Worm (Caenorhabditis elegans) whole organism, L4 larva: ENCODE results near the gene clec-151.

ENCODE experiments used
- F37D6.2 ChIP-seq: sonication (generic microtip); optimal IDR thresholded peaks from 2 replicates; lab custom pipeline; 2016; ENCODE audit warnings: mild to moderate bottlenecking, missing genetic modification characterization, missing compliant biosample characterization
- T20F7.1 ChIP-seq: fragments of 200-800 bp; sonication (Bioruptor generic); optimal IDR thresholded peaks from 2 replicates; lab custom pipeline; 2018; ENCODE audit warnings: mild to moderate bottlenecking, missing genetic modification characterization, missing compliant biosample characterization
- Y48G9A.11 ChIP-seq: fragments of 200-800 bp; sonication (Bioruptor generic); IDR thresholded peaks from 2 replicates; pipeline ENCODE4 v1.3.6; 2022; ENCODE audit warnings: missing genetic modification reagents, missing genetic modification characterization, missing compliant biosample characterization
- aha-1 ChIP-seq: fragments of 150-350 bp; peaks from one replicate; lab custom pipeline; 2014; ENCODE audit warnings: missing biosample characterization, missing genetic modification characterization
- ceh-28 ChIP-seq: fragments of 150-350 bp; optimal IDR thresholded peaks from 2 replicates; lab custom pipeline; 2014; ENCODE audit warnings: missing biosample characterization, missing genetic modification reagents, missing genetic modification characterization
- ceh-62 ChIP-seq: sonication (generic microtip); optimal IDR thresholded peaks from 2 replicates; lab custom pipeline; 2017; ENCODE audit warnings: missing biosample characterization, missing genetic modification characterization
- daf-19 ChIP-seq: fragments of 200-800 bp; sonication (Bioruptor generic); conservative IDR thresholded peaks from 2 replicates; pipeline ENCODE4 v1.3.6; 2022; ENCODE audit warnings: missing genetic modification characterization, missing compliant biosample characterization
- dmd-6 ChIP-seq: fragments of 200-800 bp; sonication (Bioruptor generic); IDR thresholded peaks from 2 replicates; pipeline ENCODE4 v1.3.6; 2022; ENCODE audit warnings: missing genetic modification reagents, missing genetic modification characterization, missing compliant biosample characterization
- dmd-8 ChIP-seq: fragments of 200-800 bp; sonication (Bioruptor generic); IDR thresholded peaks from 2 replicates; pipeline ENCODE4 v1.3.6; 2022; ENCODE audit warnings: missing genetic modification characterization, missing compliant biosample characterization
- dpl-1 ChIP-seq: fragments of 150-350 bp; optimal IDR thresholded peaks from 2 replicates; lab custom pipeline; 2014; ENCODE audit warnings: missing biosample characterization, missing genetic modification reagents, missing genetic modification characterization
- egl-43 ChIP-seq: fragments of 200-800 bp; sonication (Bioruptor generic); IDR thresholded peaks from 2 replicates; pipeline ENCODE4 v1.3.6; 2022; ENCODE audit warnings: missing genetic modification reagents, missing genetic modification characterization, missing compliant biosample characterization
- fos-1 ChIP-seq: fragments of 150-350 bp; optimal IDR thresholded peaks from 2 replicates; lab custom pipeline; 2014; ENCODE audit warnings: missing biosample characterization, missing genetic modification characterization
- gei-8 ChIP-seq: fragments of 200-800 bp; sonication (Bioruptor generic); optimal IDR thresholded peaks from 2 replicates; lab custom pipeline; 2018; ENCODE audit warnings: mild to moderate bottlenecking, missing genetic modification characterization, missing compliant biosample characterization
- hif-1 ChIP-seq, 2 experiments: sonication (generic microtip); optimal IDR thresholded peaks; 2 replicates each; lab custom pipeline; 2016 to 2017; ENCODE audit warnings: missing compliant biosample characterization in 2 of 2, missing genetic modification characterization in 2 of 2, missing genetic modification reagents in 2 of 2, missing genotype in 2 of 2, mild to moderate bottlenecking in 1 of 2
- hlh-11 ChIP-seq: fragments of 200-800 bp; sonication (Bioruptor generic); optimal IDR thresholded peaks from 2 replicates; lab custom pipeline; 2018; ENCODE audit warnings: mild to moderate bottlenecking, missing genetic modification characterization, missing compliant biosample characterization
- hlh-30 ChIP-seq: sonication (generic microtip); optimal IDR thresholded peaks from 2 replicates; lab custom pipeline; 2017; ENCODE audit warnings: antibody characterized with exemption, mild to moderate bottlenecking, missing genetic modification characterization, missing compliant biosample characterization; ENCODE audit not compliant: insufficient read depth
- jun-1 ChIP-seq: fragments of 150-350 bp; optimal IDR thresholded peaks from 2 replicates; lab custom pipeline; 2014; ENCODE audit warnings: missing biosample characterization, missing genetic modification reagents, missing genetic modification characterization
- lin-1 ChIP-seq: fragments of 200-800 bp; sonication (Bioruptor generic); IDR thresholded peaks from 2 replicates; pipeline ENCODE4 v1.3.6; 2022; ENCODE audit warnings: missing genetic modification reagents, missing genetic modification characterization, missing compliant biosample characterization
- lin-39 ChIP-seq: fragments of 150-350 bp; optimal IDR thresholded peaks from 2 replicates; lab custom pipeline; 2014; ENCODE audit warnings: missing biosample characterization, missing genetic modification reagents, missing genetic modification characterization
- madf-5 ChIP-seq, 2 experiments: fragments of 200-800 bp; sonication (Bioruptor generic); IDR thresholded peaks; 2 replicates each; pipeline ENCODE4 v1.3.6; 2022; ENCODE audit warnings: missing compliant biosample characterization in 2 of 2, missing genetic modification characterization in 2 of 2
- madf-9 ChIP-seq: fragments of 200-800 bp; sonication (Bioruptor generic); conservative IDR thresholded peaks from 2 replicates; pipeline ENCODE4 v1.3.6; 2022; ENCODE audit warnings: missing genetic modification reagents, missing genetic modification characterization, missing compliant biosample characterization
- mdl-1 ChIP-seq, 2 experiments: fragments of 150-350 bp in 1 of 2; sonication (generic microtip) in 1 of 2; optimal IDR thresholded peaks; 2 replicates each; lab custom pipeline; 2014 to 2017; ENCODE audit warnings: missing biosample characterization in 2 of 2, missing genetic modification characterization in 2 of 2
- mes-2 ChIP-seq: sonication (generic microtip); optimal IDR thresholded peaks from 2 replicates; lab custom pipeline; 2016; ENCODE audit warnings: missing genotype, mild to moderate bottlenecking, missing genetic modification characterization, missing compliant biosample characterization; ENCODE audit not compliant: poor library complexity, severe bottlenecking
- nhr-10 ChIP-seq: fragments of 150-350 bp; optimal IDR thresholded peaks from 2 replicates; lab custom pipeline; 2014; ENCODE audit warnings: missing biosample characterization, missing genetic modification characterization
- nhr-28 ChIP-seq: fragments of 150-350 bp; optimal IDR thresholded peaks from 2 replicates; lab custom pipeline; 2014; ENCODE audit warnings: missing biosample characterization, missing genetic modification characterization
- nhr-42 ChIP-seq: fragments of 200-800 bp; sonication (Bioruptor generic); IDR thresholded peaks from 2 replicates; pipeline ENCODE4 v1.3.6; 2022; ENCODE audit warnings: missing genetic modification characterization, missing compliant biosample characterization
- nhr-6 ChIP-seq: fragments of 150-350 bp; optimal IDR thresholded peaks from 2 replicates; lab custom pipeline; 2014; ENCODE audit warnings: missing biosample characterization, missing genetic modification characterization
- nhr-77 ChIP-seq: fragments of 150-350 bp; optimal IDR thresholded peaks from 2 replicates; lab custom pipeline; 2014; ENCODE audit warnings: missing biosample characterization, missing genetic modification characterization
- pqm-1 ChIP-seq: sonication (generic microtip); optimal IDR thresholded peaks from 2 replicates; lab custom pipeline; 2017; ENCODE audit warnings: missing biosample characterization, missing genetic modification characterization
- set-16 ChIP-seq: fragments of 200-800 bp; sonication (Bioruptor generic); IDR thresholded peaks from 2 replicates; pipeline ENCODE4 v1.3.6; 2022; ENCODE audit warnings: missing genetic modification reagents, missing genetic modification characterization, missing compliant biosample characterization
- spr-3 ChIP-seq: fragments of 200-800 bp; sonication (Bioruptor generic); optimal IDR thresholded peaks from 2 replicates; lab custom pipeline; 2018; ENCODE audit warnings: mild to moderate bottlenecking, missing genetic modification characterization, missing compliant biosample characterization
- tag-97 ChIP-seq: fragments of 200-800 bp; sonication (Bioruptor generic); IDR thresholded peaks from 2 replicates; pipeline ENCODE4 v1.3.6; 2022; ENCODE audit warnings: missing genetic modification characterization, missing compliant biosample characterization
- tra-1 ChIP-seq: fragments of 200-800 bp; sonication (Bioruptor generic); IDR thresholded peaks from 2 replicates; pipeline ENCODE4 v1.3.6; 2022; ENCODE audit warnings: missing genetic modification reagents, missing genetic modification characterization, missing compliant biosample characterization
- unc-62 ChIP-seq, 3 experiments: fragments of 150-350 bp in 1 of 3; sonication (generic microtip); optimal IDR thresholded peaks in 2 of 3; peaks in 1 of 3; 1 replicate in 1 of 3; 2 replicates in 2 of 3; lab custom pipeline; 2014 to 2017; ENCODE audit warnings: missing biosample characterization in 3 of 3, missing genetic modification characterization in 3 of 3, missing genetic modification reagents in 3 of 3, missing genotype in 1 of 3
- zag-1 ChIP-seq: fragments of 150-350 bp; optimal IDR thresholded peaks from 2 replicates; lab custom pipeline; 2014; ENCODE audit warnings: missing biosample characterization, missing genetic modification characterization
- zfp-3 ChIP-seq: fragments of 200-800 bp; sonication (Bioruptor generic); conservative IDR thresholded peaks from 2 replicates; pipeline ENCODE4 v1.3.6; 2022; ENCODE audit warnings: missing genetic modification reagents, missing genetic modification characterization, missing compliant biosample characterization
- zip-2 ChIP-seq: fragments of 150-350 bp; optimal IDR thresholded peaks from 2 replicates; lab custom pipeline; 2014; ENCODE audit warnings: missing biosample characterization, missing genetic modification characterization
- ztf-11 ChIP-seq: fragments of 150-350 bp; optimal IDR thresholded peaks from 2 replicates; lab custom pipeline; 2014; ENCODE audit warnings: missing biosample characterization, missing genetic modification characterization

The clec-151 gene

DNA sequence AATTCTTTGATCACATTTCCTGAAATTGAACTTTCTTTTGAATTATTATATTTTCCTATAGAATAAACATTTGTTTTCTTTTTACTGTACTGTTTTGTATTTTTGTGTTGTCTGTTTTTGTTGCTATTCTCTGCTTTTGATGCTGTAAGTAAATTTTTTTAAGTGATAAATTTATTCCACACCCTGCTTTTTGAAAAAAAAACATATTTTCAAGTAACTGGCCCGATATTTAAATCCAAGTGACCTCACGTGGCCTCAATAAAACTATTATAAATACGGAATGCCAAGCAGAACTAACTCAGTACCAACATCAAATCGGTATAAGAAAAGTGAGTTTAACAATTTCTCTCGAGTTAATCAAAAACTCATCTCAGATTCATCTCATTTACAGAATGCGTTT lies at the start of gene clec-151:
clec-151 (plus strand) TSS at position 301 of the 400 bp plus-strand sequence.
- TF ChIP-seq pqm-1 (tag; lab: Kevin White, UChicago): no peak
- no peak for TF ChIP-seq nhr-42 (GFP tag; lab: Robert Waterston, UW)
- TF ChIP-seq mdl-1 (tag; optimal IDR thresholded peaks at IDR 0.05; lab: Kevin White, UChicago): no peak
- TF ChIP-seq dmd-6: no peak
- no peak for TF ChIP-seq zfp-3 (GFP tag; lab: Robert Waterston, UW)
- TF ChIP-seq fos-1 (tag; lab: Kevin White, UChicago): no peak
- no peak for TF ChIP-seq ceh-28
- no peak for TF ChIP-seq daf-19 (GFP tag; lab: Robert Waterston, UW)
- TF ChIP-seq nhr-6 (tag; lab: Kevin White, UChicago): no peak
- TF ChIP-seq aha-1: no peak
- TF ChIP-seq T20F7.1: no peak
- TF ChIP-seq hlh-11 (tag; lab: Kevin White, UChicago): no peak
- TF ChIP-seq tra-1 (GFP tag; lab: Robert Waterston, UW): no peak
- TF ChIP-seq hlh-30: no peak
- no peak for TF ChIP-seq ceh-62 (tag; lab: Kevin White, UChicago)
- no peak for TF ChIP-seq Y48G9A.11 (GFP tag; lab: Robert Waterston, UW)
- no peak for TF ChIP-seq mes-2 (tag; lab: Kevin White, UChicago)
- TF ChIP-seq unc-62 (GFP tag; optimal IDR thresholded peaks at IDR 0.05 in 1 of 2; lab: Kevin White, UChicago): no peak
- no peak for TF ChIP-seq unc-62 (tag; optimal IDR thresholded peaks at IDR 0.05; lab: Kevin White, UChicago)
- no peak for TF ChIP-seq hif-1 (tag; optimal IDR thresholded peaks at IDR 0.05; lab: Kevin White, UChicago)

DNA sequence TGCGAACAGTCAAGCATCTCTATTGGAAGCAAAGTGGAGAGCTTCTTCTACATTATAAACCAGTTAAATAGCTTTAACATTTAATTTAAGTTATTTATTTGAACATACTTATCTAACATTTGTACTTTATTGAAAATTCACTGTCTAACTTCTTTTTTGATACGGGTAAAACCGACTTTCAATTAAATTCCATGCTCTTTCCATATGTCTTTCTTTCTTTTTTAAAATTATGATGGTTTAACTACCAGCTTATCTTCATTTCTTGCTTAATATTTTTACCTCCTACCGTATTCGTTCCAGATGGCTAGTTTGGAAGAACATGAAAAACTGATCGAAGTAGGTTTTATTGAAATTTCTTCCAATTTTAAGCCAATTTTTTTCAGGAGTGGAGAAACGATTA lies 46.8 kb upstream of the clec-151 start, which contains the start of gene F35G12.12:
F35G12.12 (plus strand) TSS at position 301 of the 400 bp plus-strand sequence.
- TF ChIP-seq ztf-11 (tag; lab: Kevin White, UChicago) (no peak), tra-1 (GFP tag; lab: Robert Waterston, UW) (no peak), spr-3 (no peak), nhr-77 (tag; lab: Kevin White, UChicago) (no peak), gei-8 (no peak), fos-1 (tag; lab: Kevin White, UChicago) (no peak), lin-39 (tag; lab: Kevin White, UChicago) (no peak), F37D6.2 (no peak), egl-43 (GFP tag; lab: Robert Waterston, UW) (no peak), madf-9 (GFP tag; lab: Robert Waterston, UW) (no peak), tag-97 (GFP tag; lab: Robert Waterston, UW) (no peak)

- no peak for TF ChIP-seq dpl-1 (GFP tag; lab: Kevin White, UChicago)
- TF ChIP-seq nhr-28 (tag; lab: Kevin White, UChicago): no peak
- no peak for TF ChIP-seq nhr-10
- TF ChIP-seq lin-1 (GFP tag; lab: Robert Waterston, UW): no peak
- no peak for TF ChIP-seq madf-5 (GFP tag; IDR thresholded peaks at IDR 0.05; lab: Robert Waterston, UW)
- no peak for TF ChIP-seq ceh-28
- TF ChIP-seq dmd-8: no peak
- no peak for TF ChIP-seq set-16 (GFP tag; lab: Robert Waterston, UW)
- TF ChIP-seq egl-43 (GFP tag; lab: Robert Waterston, UW): no peak
- TF ChIP-seq zip-2 (tag; lab: Kevin White, UChicago): no peak
- TF ChIP-seq zag-1 (tag; lab: Kevin White, UChicago): no peak
- TF ChIP-seq jun-1 (tag; lab: Kevin White, UChicago): no peak
Measured at ce11 chrIII:4584068-4584566, 44.1 kb upstream of the clec-151 start, which contains the start of gene F35G12.5. TSS of gene F35G12.5 (plus strand) at chrIII:4584118.
